Fruit fly (Drosophila melanogaster) whole organism, embryonic: ENCODE results near the gene Ntf-2r.
A peak's percentile ranks its signal among the peaks of the same experiment; 100 is the strongest.

Experiments
- ATbp ChIP-seq: fragments of 200-800 bp; sonication (Bioruptor generic); optimal IDR thresholded peaks from 2 replicates; lab custom pipeline; 2017; ENCODE audit warnings: missing biosample characterization, mild to moderate bottlenecking, missing genetic modification characterization, missing genetic modification reagents
- Aef1 ChIP-seq: fragments of 200-800 bp; sonication (Bioruptor generic); IDR thresholded peaks from 3 replicates; pipeline ENCODE4 v1.3.6; 2022; ENCODE audit warnings: missing biosample characterization, missing genetic modification characterization
- Antp ChIP-seq: fragments of 200-800 bp; sonication (Bioruptor generic); optimal IDR thresholded peaks from 3 replicates; lab custom pipeline; 2016; ENCODE audit warnings: missing biosample characterization, missing genetic modification characterization
- CG10543 ChIP-seq: fragments of 200-800 bp; sonication (Bioruptor generic); optimal IDR thresholded peaks from 3 replicates; lab custom pipeline; 2017; ENCODE audit warnings: missing biosample characterization, mild to moderate bottlenecking, missing genetic modification characterization, moderate library complexity
- CG10565 ChIP-seq: fragments of 200-800 bp; sonication (Bioruptor generic); optimal IDR thresholded peaks from 3 replicates; lab custom pipeline; 2016; ENCODE audit warnings: missing biosample characterization, mild to moderate bottlenecking, missing genetic modification characterization
- CG11560 ChIP-seq: fragments of 200-800 bp; sonication (Bioruptor generic); IDR thresholded peaks from 3 replicates; pipeline ENCODE4 v1.3.6; 2022; ENCODE audit warnings: missing biosample characterization, missing genetic modification characterization
- CG14441 ChIP-seq: fragments of 200-800 bp; sonication (Bioruptor generic); IDR thresholded peaks from 2 replicates; pipeline ENCODE4 v1.3.6; 2022; ENCODE audit warnings: missing biosample characterization, missing genetic modification characterization
- CG16813 ChIP-seq: fragments of 200-800 bp; sonication (Bioruptor generic); IDR thresholded peaks from 3 replicates; pipeline ENCODE4 v1.3.6; 2022; ENCODE audit warnings: missing biosample characterization, missing genetic modification characterization; ENCODE audit not compliant: partially characterized antibody
- CG2120 ChIP-seq: fragments of 200-800 bp; sonication (Bioruptor generic); optimal IDR thresholded peaks from 3 replicates; lab custom pipeline; 2016; ENCODE audit warnings: missing biosample characterization, missing genetic modification characterization
- CG2202 ChIP-seq: fragments of 200-800 bp; sonication (Bioruptor generic); optimal IDR thresholded peaks from 2 replicates; lab custom pipeline; 2018; ENCODE audit warnings: missing biosample characterization, mild to moderate bottlenecking, missing genetic modification characterization
- CG31224 ChIP-seq: fragments of 200-800 bp; sonication (Bioruptor generic); IDR thresholded peaks from 2 replicates; pipeline ENCODE4 v1.3.6; 2022; ENCODE audit warnings: missing biosample characterization, missing genetic modification characterization
- CG31441 ChIP-seq: fragments of 200-800 bp; sonication (Bioruptor generic); IDR thresholded peaks from 2 replicates; pipeline ENCODE4 v1.3.6; 2022; ENCODE audit warnings: missing biosample characterization, missing genetic modification characterization
- CG4282 ChIP-seq: fragments of 200-800 bp; sonication (Bioruptor generic); optimal IDR thresholded peaks from 2 replicates; lab custom pipeline; 2016; ENCODE audit warnings: missing biosample characterization, missing genetic modification characterization
- CG4617 ChIP-seq: fragments of 200-800 bp; sonication (Bioruptor generic); optimal IDR thresholded peaks from 3 replicates; lab custom pipeline; 2016; ENCODE audit warnings: missing biosample characterization, missing genetic modification characterization, borderline replicate concordance
- CG5245 ChIP-seq: fragments of 200-800 bp; sonication (Bioruptor generic); optimal IDR thresholded peaks from 3 replicates; lab custom pipeline; 2016; ENCODE audit warnings: missing biosample characterization, missing genetic modification characterization
- CG7745 ChIP-seq: fragments of 200-800 bp; sonication (Bioruptor generic); optimal IDR thresholded peaks from 2 replicates; lab custom pipeline; 2018; ENCODE audit warnings: missing biosample characterization, mild to moderate bottlenecking, missing genetic modification characterization, moderate library complexity
- CG7786 ChIP-seq: fragments of 200-800 bp; sonication (Bioruptor generic); optimal IDR thresholded peaks from 2 replicates; lab custom pipeline; 2016; ENCODE audit warnings: missing biosample characterization, missing genetic modification characterization
- CG9215 ChIP-seq: fragments of 200-800 bp; sonication (Bioruptor generic); IDR thresholded peaks from 2 replicates; pipeline ENCODE4 v1.3.6; 2022; ENCODE audit warnings: missing biosample characterization, missing genetic modification characterization
- CG9727 ChIP-seq: fragments of 200-800 bp; sonication (Bioruptor generic); optimal IDR thresholded peaks from 3 replicates; lab custom pipeline; 2017; ENCODE audit warnings: missing biosample characterization, mild to moderate bottlenecking, missing genetic modification characterization
- D19B ChIP-seq: fragments of 200-800 bp; sonication (Bioruptor generic); optimal IDR thresholded peaks from 2 replicates; lab custom pipeline; 2017; ENCODE audit warnings: missing biosample characterization, mild to moderate bottlenecking, missing genetic modification characterization
- Dbx ChIP-seq: fragments of 200-800 bp; sonication (Bioruptor generic); IDR thresholded peaks from 3 replicates; pipeline ENCODE4 v1.3.6; 2022; ENCODE audit warnings: missing biosample characterization, missing genetic modification characterization
- Dek ChIP-seq: fragments of 200-800 bp; sonication (Bioruptor generic); optimal IDR thresholded peaks from 3 replicates; lab custom pipeline; 2019; ENCODE audit warnings: missing biosample characterization, mild to moderate bottlenecking, missing genetic modification characterization, moderate library complexity
- Ets65A ChIP-seq: fragments of 200-800 bp; sonication (Bioruptor generic); peaks from one replicate; lab custom pipeline; 2016; ENCODE audit warnings: missing biosample characterization, missing genetic modification characterization
- Gug ChIP-seq: fragments of 200-800 bp; sonication (Bioruptor generic); IDR thresholded peaks from 4 replicates; pipeline ENCODE4 v1.3.6; 2022; ENCODE audit warnings: missing biosample characterization, missing genetic modification characterization
- Hr39 ChIP-seq: fragments of >200 bp; optimal IDR thresholded peaks from 2 replicates; lab custom pipeline; 2017
- Lpt ChIP-seq: fragments of >200 bp; optimal IDR thresholded peaks from 2 replicates; lab custom pipeline; 2018; ENCODE audit warnings: missing biosample characterization, missing genetic modification characterization
- Max ChIP-seq: fragments of 200-800 bp; sonication (Bioruptor generic); optimal IDR thresholded peaks from 2 replicates; lab custom pipeline; 2016; ENCODE audit warnings: missing biosample characterization, mild to moderate bottlenecking, missing genetic modification characterization
- Meics ChIP-seq: fragments of 200-800 bp; sonication (Bioruptor generic); optimal IDR thresholded peaks from 2 replicates; lab custom pipeline; 2017; ENCODE audit warnings: missing biosample characterization, mild to moderate bottlenecking, missing genetic modification characterization
- NC2α ChIP-seq: fragments of 200-800 bp; sonication (Bioruptor generic); optimal IDR thresholded peaks from 2 replicates; lab custom pipeline; 2016; ENCODE audit warnings: missing biosample characterization, missing genetic modification characterization
- Ssrp ChIP-seq: fragments of 200-800 bp; sonication (Bioruptor generic); optimal IDR thresholded peaks from 2 replicates; lab custom pipeline; 2018; ENCODE audit warnings: missing biosample characterization, mild to moderate bottlenecking, missing genetic modification characterization, moderate library complexity
- Trl ChIP-seq, 3 experiments: fragments of >200 bp in 2 of 3; fragments of 200-800 bp in 1 of 3; sonication (Bioruptor generic) in 1 of 3; optimal IDR thresholded peaks; 2 replicates in 1 of 3; 3 replicates in 2 of 3; lab custom pipeline; 2016 to 2017; ENCODE audit warnings: missing biosample characterization in 1 of 3, missing genetic modification characterization in 1 of 3
- dm ChIP-seq: fragments of 200-800 bp; sonication (Bioruptor generic); optimal IDR thresholded peaks from 3 replicates; lab custom pipeline; 2016; ENCODE audit warnings: missing biosample characterization, missing genetic modification characterization
- eve ChIP-seq, 2 experiments: fragments of >200 bp; optimal IDR thresholded peaks; 2 replicates each; lab custom pipeline; 2017; ENCODE audit warnings: missing biosample characterization in 2 of 2, missing genetic modification characterization in 2 of 2
- ewg ChIP-seq: fragments of 200-800 bp; sonication (Bioruptor generic); optimal IDR thresholded peaks from 3 replicates; lab custom pipeline; 2017; ENCODE audit warnings: mild to moderate bottlenecking, missing biosample characterization, missing genetic modification reagents, missing genetic modification characterization
- fd64A ChIP-seq: fragments of 200-800 bp; sonication (Bioruptor generic); optimal IDR thresholded peaks from 3 replicates; lab custom pipeline; 2018; ENCODE audit warnings: missing biosample characterization, mild to moderate bottlenecking, missing genetic modification characterization
- grau ChIP-seq: fragments of 200-800 bp; optimal IDR thresholded peaks from 3 replicates; lab custom pipeline; 2019; ENCODE audit warnings: missing biosample characterization, mild to moderate bottlenecking, missing genetic modification characterization, moderate library complexity
- gro ChIP-seq: fragments of 200-800 bp; sonication (Bioruptor generic); optimal IDR thresholded peaks from 2 replicates; lab custom pipeline; 2016; ENCODE audit warnings: missing biosample characterization, missing genetic modification characterization
- hb ChIP-seq: fragments of 200-800 bp; sonication (Bioruptor generic); IDR thresholded peaks from 3 replicates; pipeline ENCODE4 v1.3.6; 2022; ENCODE audit warnings: missing biosample characterization, missing genetic modification characterization; ENCODE audit not compliant: partially characterized antibody
- ind ChIP-seq: fragments of 200-800 bp; sonication (Bioruptor generic); optimal IDR thresholded peaks from 3 replicates; lab custom pipeline; 2016; ENCODE audit warnings: missing biosample characterization, missing genetic modification characterization
- nau ChIP-seq: fragments of 200-800 bp; sonication (Bioruptor generic); optimal IDR thresholded peaks from 3 replicates; lab custom pipeline; 2017; ENCODE audit warnings: missing biosample characterization, mild to moderate bottlenecking, missing genetic modification characterization, missing genetic modification reagents
- nom ChIP-seq: fragments of 200-800 bp; sonication (Bioruptor generic); optimal IDR thresholded peaks from 2 replicates; lab custom pipeline; 2017; ENCODE audit warnings: missing biosample characterization, missing genetic modification characterization, mild to moderate bottlenecking, moderate library complexity, missing genetic modification reagents
- oc ChIP-seq: fragments of 200-800 bp; sonication (Bioruptor generic); optimal IDR thresholded peaks from 2 replicates; lab custom pipeline; 2018; ENCODE audit warnings: missing biosample characterization, mild to moderate bottlenecking, missing genetic modification characterization, moderate library complexity
- onecut ChIP-seq: fragments of 200-800 bp; sonication (Bioruptor generic); IDR thresholded peaks from 2 replicates; pipeline ENCODE4 v1.3.6; 2022; ENCODE audit warnings: missing biosample characterization, missing genetic modification characterization
- scrt ChIP-seq: fragments of 200-800 bp; sonication (Bioruptor generic); optimal IDR thresholded peaks from 2 replicates; lab custom pipeline; 2018; ENCODE audit warnings: missing biosample characterization, mild to moderate bottlenecking, missing genetic modification characterization, moderate library complexity
- sd ChIP-seq: fragments of 200-800 bp; sonication (Bioruptor generic); optimal IDR thresholded peaks from 3 replicates; lab custom pipeline; 2018; ENCODE audit warnings: missing biosample characterization, mild to moderate bottlenecking, missing genetic modification characterization, moderate library complexity
- sisA ChIP-seq: fragments of 200-800 bp; sonication (Bioruptor generic); IDR thresholded peaks from 2 replicates; pipeline ENCODE4 v1.3.6; 2022; ENCODE audit warnings: missing biosample characterization, missing genetic modification characterization
- slbo ChIP-seq: fragments of 200-800 bp; sonication (Bioruptor generic); IDR thresholded peaks from 2 replicates; pipeline ENCODE4 v1.3.6; 2022; ENCODE audit warnings: missing biosample characterization, missing genetic modification characterization
- sr ChIP-seq: fragments of 200-800 bp; sonication (Bioruptor generic); IDR thresholded peaks from 3 replicates; pipeline ENCODE4 v1.3.6; 2022; ENCODE audit warnings: missing biosample characterization, missing genetic modification characterization
- ssp ChIP-seq: fragments of 200-800 bp; sonication (Bioruptor generic); IDR thresholded peaks from 2 replicates; pipeline ENCODE4 v1.3.6; 2022; ENCODE audit warnings: missing biosample characterization, missing genetic modification characterization
- stc ChIP-seq: fragments of 200-800 bp; sonication (Bioruptor generic); IDR thresholded peaks from 2 replicates; pipeline ENCODE4 v1.3.6; 2022; ENCODE audit warnings: missing biosample characterization, missing genetic modification characterization
- tio ChIP-seq: fragments of 200-800 bp; sonication (Bioruptor generic); optimal IDR thresholded peaks from 2 replicates; lab custom pipeline; 2017; ENCODE audit warnings: missing biosample characterization, missing genetic modification characterization, inconsistent platforms

Ntf-2r gene

dm6 chr2L:18448639-18449430, 5.6 kb upstream of the Ntf-2r start, which contains the start of gene ncm (continued):
- TF ChIP-seq CG16813 = peak; percentile 89
- no peak for TF ChIP-seq sisA (GFP tag; lab: Robert Waterston, UW)
- TF ChIP-seq CG2120 (GFP tag; lab: Kevin White, UChicago) = peak; percentile 25
- no peak for TF ChIP-seq NC2α
- no peak for TF ChIP-seq fd64A (GFP tag; lab: Kevin White, UChicago)
- TF ChIP-seq nom (GFP tag; lab: Kevin White, UChicago) = no peak
- TF ChIP-seq tio = no peak
- TF ChIP-seq CG5245 (GFP tag; lab: Kevin White, UChicago) = no peak
- TF ChIP-seq ssp (GFP tag; lab: Robert Waterston, UW) = peak; percentile 24; the same call in 1 of the 2 replicates
- no peak for TF ChIP-seq grau
- peak; percentile 74 for TF ChIP-seq Ets65A
- no peak for TF ChIP-seq ATbp (GFP tag; lab: Kevin White, UChicago)
- TF ChIP-seq ind (GFP tag; lab: Kevin White, UChicago) = peak; percentile 7
- TF ChIP-seq stc (GFP tag; lab: Robert Waterston, UW) = no peak
- no peak for TF ChIP-seq onecut
- TF ChIP-seq D19B (GFP tag; lab: Kevin White, UChicago) = no peak
- TF ChIP-seq dm (GFP tag; lab: Kevin White, UChicago) = peak; percentile 46
- TF ChIP-seq CG7745 = no peak
- TF ChIP-seq Aef1 (GFP tag; lab: Robert Waterston, UW) = no peak
- no peak for TF ChIP-seq eve (GFP tag; optimal IDR thresholded peaks at IDR 0.05; lab: Kevin White, UChicago)
- TF ChIP-seq nau (GFP tag; lab: Kevin White, UChicago) = no peak
- TF ChIP-seq CG31224 = no peak
- no peak for TF ChIP-seq CG10543 (GFP tag; lab: Kevin White, UChicago)
- no peak for TF ChIP-seq Lpt (GFP tag; lab: Kevin White, UChicago)
- TF ChIP-seq Meics (GFP tag; lab: Kevin White, UChicago) = no peak
- no peak for TF ChIP-seq sd
- no peak for TF ChIP-seq Ssrp (tag; lab: Kevin White, UChicago)
- no peak for TF ChIP-seq sr (GFP tag; lab: Robert Waterston, UW)
- TF ChIP-seq gro = no peak
- TF ChIP-seq Hr39 (lab: Kevin White, UChicago) = no peak
- no peak for TF ChIP-seq CG9215
- no peak for TF ChIP-seq Dbx (GFP tag; lab: Robert Waterston, UW)
- TF ChIP-seq Trl (optimal IDR thresholded peaks at IDR 0.05; lab: Kevin White, UChicago) = no peak
- TF ChIP-seq Trl (GFP tag; optimal IDR thresholded peaks at IDR 0.05; lab: Kevin White, UChicago) = no peak
- TF ChIP-seq Antp = no peak
- no peak for TF ChIP-seq Gug
- no peak; the same call in 1 of the 2 replicates for TF ChIP-seq slbo (GFP tag; lab: Robert Waterston, UW)
- TF ChIP-seq CG2202 = no peak
- TF ChIP-seq CG11560 = no peak
- TF ChIP-seq ewg = no peak
- TF ChIP-seq CG9727 = no peak
- no peak for TF ChIP-seq scrt (GFP tag; lab: Kevin White, UChicago)
- TF ChIP-seq oc = no peak
- TF ChIP-seq CG7786 = no peak
- peak; percentile 16 for TF ChIP-seq Max (GFP tag; lab: Kevin White, UChicago)
- no peak for TF ChIP-seq Dek (tag; lab: Kevin White, UChicago)
- TF ChIP-seq CG31441 (GFP tag; lab: Robert Waterston, UW) = no peak
- TF ChIP-seq CG14441 = no peak
- TF ChIP-seq hb (GFP tag; lab: Robert Waterston, UW) = peak; percentile 84
- TF ChIP-seq CG4617 = peak; percentile 73
- no peak for TF ChIP-seq CG10565 (GFP tag; lab: Kevin White, UChicago)
- no peak for TF ChIP-seq CG4282 (GFP tag; lab: Kevin White, UChicago)
